Fruit fly (Drosophila melanogaster) Kc167 (cell line): ENCODE measurements around the gene CG17625.

Source experiments
- Myc ChIP-seq: fragments of >200 bp; optimal IDR thresholded peaks from 2 replicates; lab custom pipeline; 2017; ENCODE audit warnings: missing external identifiers
- Sin3A ChIP-seq: fragments of >200 bp; optimal IDR thresholded peaks from 2 replicates; lab custom pipeline; 2018; ENCODE audit warnings: missing external identifiers
- h ChIP-seq: fragments of >200 bp; optimal IDR thresholded peaks from 3 replicates; lab custom pipeline; 2018; ENCODE audit warnings: missing external identifiers
- insv ChIP-seq: fragments of >200 bp; optimal IDR thresholded peaks from 3 replicates; lab custom pipeline; 2018; ENCODE audit warnings: missing external identifiers
- psq ChIP-seq: fragments of >200 bp; optimal IDR thresholded peaks from 2 replicates; lab custom pipeline; 2017; ENCODE audit warnings: missing external identifiers
- ttk ChIP-seq: sonication (Bioruptor generic); optimal IDR thresholded peaks from 2 replicates; lab custom pipeline; 2017; ENCODE audit warnings: missing external identifiers

Gene CG17625

dm6 chr3R:22717863-22718262 is 31.2 kb downstream of the CG17625 start:
- no peak for TF ChIP-seq ttk (lab: Kevin White, UChicago)
- TF ChIP-seq Myc: no peak
- no peak for TF ChIP-seq psq
- TF ChIP-seq Sin3A: no peak
- TF ChIP-seq h (lab: Kevin White, UChicago): no peak
- no peak for TF ChIP-seq insv

- no peak for TF ChIP-seq Myc
- TF ChIP-seq ttk (lab: Kevin White, UChicago): no peak
- no peak for TF ChIP-seq insv
- no peak for TF ChIP-seq psq
- TF ChIP-seq h (lab: Kevin White, UChicago): no peak
Measured at dm6 chr3R:22718401-22718800, 31.8 kb downstream of the CG17625 start.

dm6 chr3R:22718937-22719606 is 32.4 kb downstream of the CG17625 start:
- TF ChIP-seq ttk (lab: Kevin White, UChicago) (no peak), h (lab: Kevin White, UChicago) (no peak), psq (no peak), insv (no peak), Myc (no peak), Sin3A (no peak)

- TF ChIP-seq h (lab: Kevin White, UChicago) (no peak), ttk (lab: Kevin White, UChicago) (no peak), Myc (no peak), Sin3A (no peak), psq (no peak)
Measured at dm6 chr3R:22719607-22719949, 32.9 kb downstream of the CG17625 start.

dm6 chr3R:22720808-22721306 is 34.2 kb downstream of the CG17625 start, which contains the start of gene wge:
wge (minus strand) TSS chr3R:22721150.
- TF ChIP-seq Sin3A (no peak), psq (peak; percentile 23), insv (no peak), ttk (lab: Kevin White, UChicago) (no peak), h (lab: Kevin White, UChicago) (no peak)

- TF ChIP-seq h (lab: Kevin White, UChicago) (no peak), insv (no peak), psq (no peak), ttk (lab: Kevin White, UChicago) (no peak), Myc (no peak), Sin3A (no peak)
Measured at dm6 chr3R:22724149-22724973, 37.7 kb downstream of the CG17625 start, which contains the start of gene Irp-1A. Irp-1A (minus strand) TSS chr3R:22724587.

- peak; percentile 73 for TF ChIP-seq psq
- no peak for TF ChIP-seq Myc
Measured at dm6 chr3R:22726031-22726770, 39.6 kb downstream of the CG17625 start, which contains the start of gene RNF220. RNF220 (minus strand) TSS chr3R:22726414.

- TF ChIP-seq Sin3A (no peak), h (lab: Kevin White, UChicago) (no peak), ttk (lab: Kevin White, UChicago) (no peak), insv (no peak), Myc (no peak), psq (no peak)
Measured at dm6 chr3R:22726771-22727455, 40.3 kb downstream of the CG17625 start, which contains the start of gene CG45049. CG45049 (plus strand) TSS chr3R:22726967.

dm6 chr3R:22727456-22727833 is 40.8 kb downstream of the CG17625 start:
- no peak for TF ChIP-seq Sin3A
- TF ChIP-seq Myc: no peak
- no peak for TF ChIP-seq psq

- no peak for TF ChIP-seq ttk (lab: Kevin White, UChicago)
- TF ChIP-seq Sin3A: no peak
- TF ChIP-seq insv: no peak
- no peak for TF ChIP-seq psq
- TF ChIP-seq h (lab: Kevin White, UChicago): no peak
- TF ChIP-seq Myc: no peak
Measured at dm6 chr3R:22727857-22728256, 41.2 kb downstream of the CG17625 start.

- TF ChIP-seq Myc (no peak), ttk (lab: Kevin White, UChicago) (no peak), h (lab: Kevin White, UChicago) (no peak), psq (no peak), Sin3A (no peak), insv (no peak)
Measured at dm6 chr3R:22732995-22733394, 46.3 kb downstream of the CG17625 start.

dm6 chr3R:22733751-22734150 is 47.1 kb downstream of the CG17625 start, which contains the start of gene Takl2:
Takl2 (minus strand) TSS chr3R:22733851.
- TF ChIP-seq Sin3A (no peak), ttk (lab: Kevin White, UChicago) (no peak), insv (no peak), Myc (no peak), h (lab: Kevin White, UChicago) (no peak), psq (no peak)
